Fruit fly (Drosophila melanogaster) whole organism, prepupa: ENCODE measurements around the gene CG17199.
A peak's percentile ranks its signal among the peaks of the same experiment; 100 is the strongest.

Source experiments
- CG10669 ChIP-seq: fragments of 200-800 bp; sonication (Bioruptor generic); optimal IDR thresholded peaks from 3 replicates; lab custom pipeline; 2018; ENCODE audit warnings: missing biosample characterization, mild to moderate bottlenecking, missing genetic modification characterization, moderate library complexity
- CG11294 ChIP-seq: fragments of 200-800 bp; sonication (Bioruptor generic); IDR thresholded peaks from 2 replicates; pipeline ENCODE4 v1.3.6; 2022; ENCODE audit warnings: missing biosample characterization, missing genetic modification characterization
- CG15336 ChIP-seq: fragments of 200-800 bp; sonication (Bioruptor generic); IDR thresholded peaks from 2 replicates; pipeline ENCODE4 v1.3.6; 2022; ENCODE audit warnings: missing biosample characterization, missing genetic modification characterization
- CG3032 ChIP-seq: fragments of 200-800 bp; optimal IDR thresholded peaks from 2 replicates; lab custom pipeline; 2019; ENCODE audit warnings: missing biosample characterization, mild to moderate bottlenecking, missing genetic modification characterization, moderate library complexity
- CG32006 ChIP-seq: fragments of 200-800 bp; sonication (Bioruptor generic); optimal IDR thresholded peaks from 3 replicates; lab custom pipeline; 2017; ENCODE audit warnings: missing biosample characterization, mild to moderate bottlenecking, missing genetic modification characterization
- CG34406 ChIP-seq: fragments of 200-800 bp; sonication (Bioruptor generic); optimal IDR thresholded peaks from 3 replicates; lab custom pipeline; 2016; ENCODE audit warnings: missing biosample characterization, missing genetic modification characterization
- CG4318 ChIP-seq: fragments of 200-800 bp; sonication (Bioruptor generic); optimal IDR thresholded peaks from 3 replicates; lab custom pipeline; 2017; ENCODE audit warnings: missing biosample characterization, mild to moderate bottlenecking, missing genetic modification characterization
- CG6163 ChIP-seq: fragments of 200-800 bp; sonication (Bioruptor generic); IDR thresholded peaks from 3 replicates; pipeline ENCODE4 v1.3.6; 2022; ENCODE audit warnings: missing biosample characterization, missing genetic modification characterization
- CG6276 ChIP-seq: fragments of 200-800 bp; sonication (Bioruptor generic); optimal IDR thresholded peaks from 2 replicates; lab custom pipeline; 2017; ENCODE audit warnings: missing biosample characterization, mild to moderate bottlenecking, missing genetic modification characterization
- CG6792 ChIP-seq: fragments of 200-800 bp; sonication (Bioruptor generic); optimal IDR thresholded peaks from 3 replicates; lab custom pipeline; 2016; ENCODE audit warnings: missing biosample characterization, missing genetic modification characterization
- CG6808 ChIP-seq: fragments of 200-800 bp; sonication (Bioruptor generic); optimal IDR thresholded peaks from 3 replicates; lab custom pipeline; 2017; ENCODE audit warnings: missing biosample characterization, missing genetic modification characterization, mild to moderate bottlenecking, moderate library complexity, missing genetic modification reagents
- CG6854 ChIP-seq: fragments of 200-800 bp; sonication (Bioruptor generic); optimal IDR thresholded peaks from 2 replicates; lab custom pipeline; 2017; ENCODE audit warnings: missing biosample characterization, mild to moderate bottlenecking, missing genetic modification characterization
- CG7368 ChIP-seq: fragments of 200-800 bp; sonication (Bioruptor generic); optimal IDR thresholded peaks from 3 replicates; lab custom pipeline; 2016; ENCODE audit warnings: missing biosample characterization, missing genetic modification characterization
- CG8119 ChIP-seq: fragments of 200-800 bp; sonication (Bioruptor generic); IDR thresholded peaks from 3 replicates; pipeline ENCODE4 v1.3.6; 2022; ENCODE audit warnings: missing biosample characterization, missing genetic modification characterization
- CG8319 ChIP-seq: fragments of 200-800 bp; sonication (Bioruptor generic); optimal IDR thresholded peaks from 3 replicates; lab custom pipeline; 2016; ENCODE audit warnings: missing biosample characterization, missing genetic modification characterization
- CG9139 ChIP-seq: fragments of 200-800 bp; sonication (Bioruptor generic); optimal IDR thresholded peaks from 3 replicates; lab custom pipeline; 2017; ENCODE audit warnings: missing biosample characterization, mild to moderate bottlenecking, missing genetic modification characterization
- Eip75B ChIP-seq: fragments of 200-800 bp; sonication (Bioruptor generic); optimal IDR thresholded peaks from 3 replicates; lab custom pipeline; 2016; ENCODE audit warnings: missing biosample characterization, missing genetic modification characterization
- Eip78C ChIP-seq: fragments of 200-800 bp; sonication (Bioruptor generic); peaks from one replicate; lab custom pipeline; 2016; ENCODE audit warnings: missing biosample characterization, missing genetic modification characterization
- Eip93F ChIP-seq: fragments of 200-800 bp; sonication (Bioruptor generic); optimal IDR thresholded peaks from 2 replicates; lab custom pipeline; 2016; ENCODE audit warnings: missing biosample characterization, mild to moderate bottlenecking, missing genetic modification characterization
- Ets96B ChIP-seq: fragments of 200-800 bp; optimal IDR thresholded peaks from 2 replicates; lab custom pipeline; 2019; ENCODE audit warnings: missing biosample characterization, mild to moderate bottlenecking, missing genetic modification characterization, moderate library complexity
- Gug ChIP-seq: fragments of 200-800 bp; sonication (Bioruptor generic); IDR thresholded peaks from 2 replicates; pipeline ENCODE4 v1.3.6; 2022; ENCODE audit warnings: missing biosample characterization, missing genetic modification characterization
- Hr38 ChIP-seq: sonication (Bioruptor generic); optimal IDR thresholded peaks from 2 replicates; lab custom pipeline; 2016; ENCODE audit warnings: missing biosample characterization, missing genetic modification characterization
- Met ChIP-seq: fragments of 200-800 bp; sonication (Bioruptor generic); optimal IDR thresholded peaks from 3 replicates; lab custom pipeline; 2016; ENCODE audit warnings: missing biosample characterization, missing genetic modification characterization
- OdsH ChIP-seq: fragments of 200-800 bp; sonication (Bioruptor generic); optimal IDR thresholded peaks from 3 replicates; lab custom pipeline; 2016; ENCODE audit warnings: missing biosample characterization, missing genetic modification characterization
- achi ChIP-seq: fragments of 200-800 bp; sonication (Bioruptor generic); optimal IDR thresholded peaks from 3 replicates; lab custom pipeline; 2016; ENCODE audit warnings: missing biosample characterization, missing genetic modification characterization
- cyc ChIP-seq: fragments of 200-800 bp; sonication (Bioruptor generic); optimal IDR thresholded peaks from 3 replicates; lab custom pipeline; 2016; ENCODE audit warnings: missing biosample characterization, missing genetic modification characterization
- dsx ChIP-seq: fragments of 200-800 bp; optimal IDR thresholded peaks from 3 replicates; lab custom pipeline; 2019; ENCODE audit warnings: missing biosample characterization, mild to moderate bottlenecking, missing genetic modification characterization, moderate library complexity; ENCODE audit not compliant: poor library complexity, severe bottlenecking
- eg ChIP-seq: fragments of 200-800 bp; sonication (Bioruptor generic); IDR thresholded peaks from 3 replicates; pipeline ENCODE4 v1.3.6; 2022; ENCODE audit warnings: missing biosample characterization, missing genetic modification characterization
- esn ChIP-seq: fragments of 200-800 bp; sonication (Bioruptor generic); optimal IDR thresholded peaks from 2 replicates; lab custom pipeline; 2016; ENCODE audit warnings: missing biosample characterization, mild to moderate bottlenecking, missing genetic modification characterization, moderate library complexity
- fkh ChIP-seq: fragments of 200-800 bp; sonication (Bioruptor generic); optimal IDR thresholded peaks from 3 replicates; lab custom pipeline; 2017; ENCODE audit warnings: missing biosample characterization, mild to moderate bottlenecking, missing genetic modification characterization, moderate library complexity
- net ChIP-seq: fragments of 200-800 bp; sonication (Bioruptor generic); optimal IDR thresholded peaks from 3 replicates; lab custom pipeline; 2016; ENCODE audit warnings: missing biosample characterization, missing genetic modification characterization
- pdm3 ChIP-seq: fragments of 200-800 bp; sonication (Bioruptor generic); optimal IDR thresholded peaks from 3 replicates; lab custom pipeline; 2016; ENCODE audit warnings: missing biosample characterization, missing genetic modification characterization
- salr ChIP-seq, 2 experiments: fragments of 200-800 bp; sonication (Bioruptor generic); optimal IDR thresholded peaks; 3 replicates each; lab custom pipeline; 2016 to 2018; ENCODE audit warnings: missing biosample characterization in 2 of 2, missing genetic modification characterization in 2 of 2, mild to moderate bottlenecking in 1 of 2
- spab ChIP-seq: fragments of 200-800 bp; sonication (Bioruptor generic); optimal IDR thresholded peaks from 2 replicates; lab custom pipeline; 2017; ENCODE audit warnings: missing biosample characterization, mild to moderate bottlenecking, missing genetic modification characterization, missing genetic modification reagents
- ss ChIP-seq, 2 experiments: fragments of 200-800 bp; sonication (Bioruptor generic); optimal IDR thresholded peaks; 2 replicates in 1 of 2; 3 replicates in 1 of 2; lab custom pipeline; 2017 to 2018; ENCODE audit warnings: mild to moderate bottlenecking in 2 of 2, missing biosample characterization in 2 of 2, missing genetic modification characterization in 2 of 2, moderate library complexity in 1 of 2

Gene CG17199

DNA sequence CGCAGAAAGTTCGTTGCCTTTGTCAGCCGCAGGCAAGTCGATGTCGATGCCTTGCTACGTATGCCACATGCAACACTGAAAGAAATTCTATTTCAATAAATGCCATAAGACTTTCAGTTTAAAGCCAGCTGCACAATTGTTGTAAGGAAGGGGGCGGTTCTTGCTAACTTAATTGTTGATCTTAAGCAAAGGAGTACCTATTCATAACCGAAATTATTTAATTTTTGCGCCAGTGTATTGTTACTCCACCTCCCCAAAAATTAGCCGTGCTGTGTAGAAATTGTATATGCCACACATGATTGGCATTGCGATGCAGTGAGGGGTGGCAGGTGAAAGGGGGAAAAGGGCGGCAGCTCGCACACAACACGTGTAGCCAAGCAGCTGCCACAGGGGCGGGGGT is 24.5 kb downstream of the CG17199 start (continued):
- TF ChIP-seq CG10669 (GFP tag; lab: Kevin White, UChicago) = peak; percentile 19
- TF ChIP-seq ss (GFP tag; optimal IDR thresholded peaks at IDR 0.05; lab: Kevin White, UChicago) = peak in 1 of 2 experiments; percentile 4
- TF ChIP-seq OdsH = peak; percentile 10
- no peak for TF ChIP-seq spab (GFP tag; lab: Kevin White, UChicago)
- TF ChIP-seq CG8119 = no peak
- no peak for TF ChIP-seq CG9139 (GFP tag; lab: Kevin White, UChicago)
- no peak for TF ChIP-seq CG4318 (GFP tag; lab: Kevin White, UChicago)
- TF ChIP-seq esn (GFP tag; lab: Kevin White, UChicago) = no peak
- no peak; the same call in 1 of the 2 replicates for TF ChIP-seq CG11294
- no peak for TF ChIP-seq Eip75B (GFP tag; lab: Kevin White, UChicago)
- TF ChIP-seq CG3032 (tag; lab: Kevin White, UChicago) = no peak
- no peak for TF ChIP-seq salr (GFP tag; optimal IDR thresholded peaks at IDR 0.05; lab: Kevin White, UChicago)
- TF ChIP-seq cyc (GFP tag; lab: Kevin White, UChicago) = peak; percentile 21
- no peak for TF ChIP-seq dsx
- TF ChIP-seq CG15336 (GFP tag; lab: Robert Waterston, UW) = no peak
- no peak for TF ChIP-seq CG7368 (GFP tag; lab: Kevin White, UChicago)

DNA sequence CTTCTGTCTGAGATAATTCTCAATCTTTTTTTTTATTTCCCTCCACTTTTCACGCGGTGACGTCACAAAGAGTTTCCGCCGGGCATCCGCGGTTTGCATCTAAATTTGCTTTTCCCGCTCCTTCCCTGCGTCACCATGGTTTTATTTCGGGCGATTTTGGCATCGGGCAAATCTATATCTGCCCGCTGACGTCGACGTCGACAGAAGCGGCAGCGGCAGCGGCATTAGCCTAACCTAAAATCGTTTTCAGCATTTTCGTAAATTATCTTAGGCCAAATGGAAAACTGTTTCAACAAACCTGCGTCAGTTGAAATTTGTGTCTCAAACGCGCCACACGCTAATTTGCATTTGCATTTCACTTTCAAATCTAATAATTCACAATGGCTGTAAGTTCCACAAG is 40.5 kb downstream of the CG17199 start, which contains the start of gene CG5023:
TSS of gene CG5023 (plus strand) at position 301 of the 400 bp plus-strand sequence.
- TF ChIP-seq CG8319 (GFP tag; lab: Kevin White, UChicago) (no peak), CG34406 (no peak), CG3032 (tag; lab: Kevin White, UChicago) (no peak), net (GFP tag; lab: Kevin White, UChicago) (no peak), Eip93F (no peak), CG6792 (GFP tag; lab: Kevin White, UChicago) (no peak), CG6854 (GFP tag; lab: Kevin White, UChicago) (no peak), pdm3 (GFP tag; lab: Kevin White, UChicago) (no peak), CG11294 (no peak), CG6808 (no peak), eg (GFP tag; lab: Robert Waterston, UW) (no peak)

dm6 chr3R:20167635-20168395 is 41.8 kb downstream of the CG17199 start:
- TF ChIP-seq CG8319 (GFP tag; lab: Kevin White, UChicago) (no peak), Gug (no peak), Hr38 (no peak), CG32006 (GFP tag; lab: Kevin White, UChicago) (no peak), Ets96B (tag; lab: Kevin White, UChicago) (no peak), Met (GFP tag; lab: Kevin White, UChicago) (no peak), Eip78C (GFP tag; lab: Kevin White, UChicago) (no peak), CG6854 (GFP tag; lab: Kevin White, UChicago) (no peak), spab (GFP tag; lab: Kevin White, UChicago) (no peak), CG6808 (no peak), CG6163 (GFP tag; lab: Robert Waterston, UW) (no peak), salr (GFP tag; optimal IDR thresholded peaks at IDR 0.05; lab: Kevin White, UChicago) (no peak), fkh (GFP tag; lab: Kevin White, UChicago) (no peak), CG6276 (GFP tag; lab: Kevin White, UChicago) (no peak), dsx (no peak), CG3032 (tag; lab: Kevin White, UChicago) (no peak), Eip93F (no peak), CG4318 (GFP tag; lab: Kevin White, UChicago) (no peak), achi (GFP tag; lab: Kevin White, UChicago) (no peak), CG6792 (GFP tag; lab: Kevin White, UChicago) (no peak)
